Fruit fly (Drosophila melanogaster): ENCODE results near the gene CG42374.

Gene CG42374

DNA sequence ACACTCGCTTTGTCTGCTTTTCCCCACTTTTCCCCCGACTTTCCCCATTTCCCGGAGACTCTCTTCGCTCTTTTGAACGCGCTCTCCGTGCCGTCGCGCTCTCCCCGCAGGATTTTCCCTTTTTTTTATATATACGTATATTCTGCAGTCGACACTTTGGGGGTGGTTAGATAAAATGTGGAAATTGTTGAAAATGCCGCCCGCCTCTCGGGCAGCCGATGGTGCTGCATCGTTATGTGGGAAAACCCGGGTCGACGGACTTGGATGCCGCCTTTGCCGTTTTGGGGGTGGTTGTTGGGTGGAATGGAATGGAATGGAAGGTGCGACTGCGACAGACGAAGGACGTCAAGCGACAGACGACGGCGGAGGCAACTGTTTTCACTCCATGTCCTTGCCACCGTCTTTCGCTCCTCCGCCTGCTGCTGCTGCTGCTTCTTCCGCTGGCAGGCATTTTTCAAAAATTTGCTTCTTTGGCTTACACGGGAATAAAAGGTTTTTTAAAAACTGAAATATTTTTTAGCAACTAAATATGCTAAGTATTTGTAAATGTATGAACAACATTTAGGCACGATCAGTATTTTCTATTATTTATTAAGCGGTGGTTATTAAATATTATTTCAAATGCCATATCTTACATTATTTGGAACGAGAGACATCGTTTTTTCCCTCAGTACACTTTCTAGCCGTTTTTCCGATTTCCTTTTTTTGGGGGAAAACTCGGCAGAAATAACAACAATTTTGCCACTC is 32.6 kb upstream of the CG42374 start (continued):
- TF ChIP-seq emc (GFP tag; optimal IDR thresholded peaks at IDR 0.05) (no peak), CG13296 (GFP tag; optimal IDR thresholded peaks at IDR 0.05) (no peak), Side (GFP tag; optimal IDR thresholded peaks at IDR 0.05) (no peak), CG13894 (tag; optimal IDR thresholded peaks at IDR 0.05) (peak; percentile 8), CG30403 (GFP tag; optimal IDR thresholded peaks at IDR 0.05) (peak; percentile 22), ind (GFP tag; optimal IDR thresholded peaks at IDR 0.05) (peak; percentile 21), CG4730 (GFP tag; IDR thresholded peaks at IDR 0.05) (no peak), D (optimal IDR thresholded peaks at IDR 0.05) (no peak), D (GFP tag; optimal IDR thresholded peaks at IDR 0.05) (no peak), her (GFP tag; optimal IDR thresholded peaks at IDR 0.05) (no peak), Optix (GFP tag; IDR thresholded peaks at IDR 0.05) (no peak), CG1792 (GFP tag; optimal IDR thresholded peaks at IDR 0.05) (no peak), CG10267 (tag; optimal IDR thresholded peaks at IDR 0.05) (peak; percentile 6)

DNA sequence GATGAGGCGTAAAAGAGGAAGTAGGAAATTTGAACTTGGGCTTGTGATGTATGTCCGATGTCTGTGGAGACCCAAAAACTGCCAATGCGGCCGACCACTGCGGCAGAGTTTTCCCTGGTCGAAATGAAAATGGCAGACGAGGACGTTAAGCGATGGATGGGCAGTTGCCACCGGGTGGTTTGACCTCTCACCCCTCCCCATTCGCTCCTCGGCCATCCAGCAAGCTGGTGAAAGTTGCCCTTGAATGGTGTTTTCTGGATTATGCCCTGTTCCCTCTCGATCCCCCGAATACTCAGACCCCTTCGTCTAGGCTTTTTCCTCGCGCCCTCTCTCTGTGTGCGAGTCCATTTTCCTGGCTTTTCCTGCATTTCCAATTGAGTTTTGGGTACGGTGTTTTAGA is 32.0 kb upstream of the CG42374 start:
- TF ChIP-seq CG2678 (tag; optimal IDR thresholded peaks at IDR 0.05) (no peak), chm (GFP tag; IDR thresholded peaks at IDR 0.05) (0 out of 2 replicates have a peak, but pooled peaks have one; percentile 17), tio (GFP tag; optimal IDR thresholded peaks at IDR 0.05) (no peak), CkIIα-i1 (GFP tag; IDR thresholded peaks at IDR 0.05) (no peak), Nf-YA (GFP tag; IDR thresholded peaks at IDR 0.05) (no peak), pita (GFP tag; optimal IDR thresholded peaks at IDR 0.05) (no peak), abd-A (tag; optimal IDR thresholded peaks at IDR 0.05) (peak; percentile 86), Jarid2 (GFP tag; optimal IDR thresholded peaks at IDR 0.05) (no peak), CG3163 (GFP tag; optimal IDR thresholded peaks at IDR 0.05) (no peak), Hmx (GFP tag; optimal IDR thresholded peaks at IDR 0.05) (no peak), CG15073 (GFP tag; optimal IDR thresholded peaks at IDR 0.05) (no peak), Bgb (GFP tag; IDR thresholded peaks at IDR 0.05; ENCODE audit: partially characterized antibody) (no peak), H2.0 (GFP tag; IDR thresholded peaks at IDR 0.05) (no peak), gem (tag; optimal IDR thresholded peaks at IDR 0.05) (no peak), Bteb2 (GFP tag; optimal IDR thresholded peaks at IDR 0.05) (no peak), Xbp1 (GFP tag; optimal IDR thresholded peaks at IDR 0.05) (no peak), crol (GFP tag; IDR thresholded peaks at IDR 0.05) (peak; percentile 58), CG31441 (GFP tag; IDR thresholded peaks at IDR 0.05) (no peak)

DNA sequence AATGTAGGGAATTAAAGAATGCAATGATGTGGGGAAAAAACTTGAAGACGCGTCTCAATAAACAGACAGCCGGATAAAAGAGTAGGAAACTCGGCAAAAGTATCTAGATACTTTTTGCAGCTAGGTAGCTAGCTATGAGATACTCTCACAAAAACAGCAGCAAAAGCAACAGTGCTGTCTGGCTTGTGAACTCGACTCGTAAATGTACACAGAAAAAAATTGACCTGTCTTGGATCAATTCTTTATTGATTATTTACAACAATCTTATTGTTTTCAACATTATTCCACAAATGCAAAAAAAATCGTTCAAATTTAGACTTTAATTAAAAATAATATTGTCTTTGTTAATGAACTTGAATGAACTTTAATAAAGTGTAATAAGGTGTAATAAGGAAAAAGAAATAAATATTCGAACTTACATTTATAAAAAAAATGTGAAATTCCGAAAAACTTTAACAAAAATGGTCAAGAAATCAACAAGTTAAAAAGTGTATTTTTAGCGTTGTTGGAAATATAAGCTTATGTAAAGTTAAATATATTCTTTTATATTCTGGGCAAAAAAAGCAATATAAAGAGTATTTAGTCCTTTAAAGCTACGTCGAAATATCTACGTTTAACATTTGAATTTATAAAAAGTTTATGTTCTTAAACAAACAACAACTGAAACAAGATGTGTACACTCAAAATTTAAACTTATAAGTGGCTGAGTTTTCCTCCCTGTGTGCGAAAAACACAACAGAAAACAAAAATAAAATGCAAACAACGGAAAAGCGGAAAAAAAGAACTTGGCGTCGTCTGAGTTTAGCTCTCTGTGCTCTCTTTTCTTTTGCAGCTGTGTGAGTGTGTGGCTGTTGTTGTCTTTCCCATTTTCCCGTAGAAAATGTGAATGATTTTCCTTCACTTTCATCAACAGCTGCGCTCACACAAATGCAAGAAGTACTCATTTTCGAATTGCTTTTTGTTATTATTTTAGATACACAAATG is 29.5 kb upstream of the CG42374 start:
- TF ChIP-seq Trl (optimal IDR thresholded peaks at IDR 0.05) (peak; percentile 30 to 35), Trl (GFP tag; optimal IDR thresholded peaks at IDR 0.05) (no peak), CG12391 (tag; optimal IDR thresholded peaks at IDR 0.05) (peak; percentile 36), Drgx (GFP tag; IDR thresholded peaks at IDR 0.05) (peak; percentile 74), CG2712 (tag; optimal IDR thresholded peaks at IDR 0.05) (peak; percentile 10), CG12155 (GFP tag; optimal IDR thresholded peaks at IDR 0.05) (no peak), CG4360 (GFP tag; IDR thresholded peaks at IDR 0.05) (peak; percentile 58; the same call in 1 of the 2 replicates), ranshi (GFP tag; IDR thresholded peaks at IDR 0.05) (0 out of 2 replicates have a peak, but pooled peaks have one; percentile 12), nmo (GFP tag; optimal IDR thresholded peaks at IDR 0.05) (peak; percentile 22), CG7556 (GFP tag; optimal IDR thresholded peaks at IDR 0.05) (peak; percentile 31), CG7745 (tag; optimal IDR thresholded peaks at IDR 0.05) (no peak), Pdp1 (GFP tag; optimal IDR thresholded peaks at IDR 0.05) (no peak), CG16863 (GFP tag; optimal IDR thresholded peaks at IDR 0.05) (no peak), Sox102F (GFP tag; optimal IDR thresholded peaks at IDR 0.05) (peak; percentile 28), CG7839 (tag; optimal IDR thresholded peaks at IDR 0.05) (peak; percentile 25), CG3726 (GFP tag; IDR thresholded peaks at IDR 0.05) (no peak), CG2678 (tag; optimal IDR thresholded peaks at IDR 0.05) (peak; percentile 33), CkIIα-i1 (GFP tag; IDR thresholded peaks at IDR 0.05) (no peak)
